Worm (Caenorhabditis elegans) whole organism, L1 larva: ENCODE data around the gene C09G9.1.

Source experiments
- C04F5.9 ChIP-seq: sonication (generic microtip); optimal IDR thresholded peaks from 2 replicates; lab custom pipeline; 2016; ENCODE audit warnings: missing genetic modification characterization, missing compliant biosample characterization
- C34B4.2 ChIP-seq: sonication (generic microtip); optimal IDR thresholded peaks from 2 replicates; lab custom pipeline; 2017; ENCODE audit warnings: mild to moderate bottlenecking, missing genetic modification characterization, missing compliant biosample characterization
- ama-1 ChIP-seq: fragments of 150-350 bp; optimal IDR thresholded peaks from 2 replicates; lab custom pipeline; 2014
- blmp-1 ChIP-seq: fragments of 150-350 bp; optimal IDR thresholded peaks from 2 replicates; lab custom pipeline; 2014; ENCODE audit warnings: missing biosample characterization, missing genetic modification characterization
- ceh-63 ChIP-seq: fragments of 200-800 bp; sonication (Bioruptor generic); optimal IDR thresholded peaks from 2 replicates; lab custom pipeline; 2018; ENCODE audit warnings: mild to moderate bottlenecking, missing genetic modification characterization, missing compliant biosample characterization
- ceh-8 ChIP-seq: fragments of 200-800 bp; sonication (Bioruptor generic); optimal IDR thresholded peaks from 2 replicates; lab custom pipeline; 2018; ENCODE audit warnings: mild to moderate bottlenecking, missing genetic modification characterization, moderate library complexity, missing compliant biosample characterization
- ceh-82 ChIP-seq, 3 experiments: fragments of 150-350 bp in 1 of 3; sonication (generic microtip) in 2 of 3; optimal IDR thresholded peaks; 2 replicates each; lab custom pipeline; 2014 to 2017; ENCODE audit warnings: missing biosample characterization in 3 of 3, missing genetic modification characterization in 3 of 3
- ces-1 ChIP-seq: fragments of 150-350 bp; optimal IDR thresholded peaks from 2 replicates; lab custom pipeline; 2014; ENCODE audit warnings: missing biosample characterization, missing genetic modification reagents, missing genetic modification characterization
- elt-3 ChIP-seq, 6 experiments: fragments of 150-350 bp in 1 of 6; sonication (generic microtip); optimal IDR thresholded peaks; 2 replicates each; lab custom pipeline; 2017 to 2018; ENCODE audit warnings: missing biosample characterization in 6 of 6, missing genetic modification characterization in 6 of 6, inconsistent platforms in 1 of 6
- fkh-4 ChIP-seq: sonication (generic microtip); optimal IDR thresholded peaks from 2 replicates; lab custom pipeline; 2016; ENCODE audit warnings: missing compliant biosample characterization, missing genetic modification characterization, borderline replicate concordance
- fkh-8 ChIP-seq: sonication (generic microtip); optimal IDR thresholded peaks from 2 replicates; lab custom pipeline; 2016; ENCODE audit warnings: mild to moderate bottlenecking, missing genetic modification characterization, missing compliant biosample characterization
- fos-1 ChIP-seq: fragments of 150-350 bp; optimal IDR thresholded peaks from 2 replicates; lab custom pipeline; 2014; ENCODE audit warnings: missing biosample characterization, missing genetic modification characterization
- hlh-17 ChIP-seq: fragments of 200-800 bp; sonication (Bioruptor generic); optimal IDR thresholded peaks from 2 replicates; lab custom pipeline; 2018; ENCODE audit warnings: missing genetic modification characterization, mild to moderate bottlenecking, missing compliant biosample characterization, moderate library complexity, borderline replicate concordance
- hpl-2 ChIP-seq: fragments of 150-350 bp; optimal IDR thresholded peaks from 2 replicates; lab custom pipeline; 2014; ENCODE audit warnings: missing biosample characterization, missing genetic modification reagents, missing genetic modification characterization
- irx-1 ChIP-seq: sonication (generic microtip); optimal IDR thresholded peaks from 2 replicates; lab custom pipeline; 2016; ENCODE audit warnings: missing genetic modification characterization, missing compliant biosample characterization
- isw-1 ChIP-seq: fragments of 200-800 bp; sonication (Bioruptor generic); IDR thresholded peaks from 2 replicates; pipeline ENCODE4 v1.3.6; 2022; ENCODE audit warnings: missing genetic modification characterization, missing compliant biosample characterization
- lin-13 ChIP-seq: fragments of 150-350 bp; optimal IDR thresholded peaks from 2 replicates; lab custom pipeline; 2014; ENCODE audit warnings: missing biosample characterization, missing genetic modification reagents, missing genetic modification characterization
- lin-14 ChIP-seq: fragments of 200-800 bp; sonication (Bioruptor generic); optimal IDR thresholded peaks from 2 replicates; lab custom pipeline; 2018; ENCODE audit warnings: mild to moderate bottlenecking, missing genetic modification characterization, moderate library complexity, missing compliant biosample characterization
- lin-15B ChIP-seq: fragments of 150-350 bp; sonication (generic microtip); optimal IDR thresholded peaks from 3 replicates; lab custom pipeline; 2014; ENCODE audit warnings: missing biosample characterization, missing genetic modification characterization
- lin-39 ChIP-seq: fragments of 150-350 bp; optimal IDR thresholded peaks from 2 replicates; lab custom pipeline; 2014; ENCODE audit warnings: missing biosample characterization, missing genetic modification reagents, missing genetic modification characterization
- lir-3 ChIP-seq: sonication (generic microtip); optimal IDR thresholded peaks from 2 replicates; lab custom pipeline; 2016; ENCODE audit warnings: mild to moderate bottlenecking, missing genetic modification characterization, moderate library complexity, missing compliant biosample characterization; ENCODE audit not compliant: poor library complexity
- lsy-2 ChIP-seq, 2 experiments: fragments of 150-350 bp; optimal IDR thresholded peaks; 2 replicates each; lab custom pipeline; 2014; ENCODE audit warnings: missing biosample characterization in 2 of 2, missing genetic modification characterization in 2 of 2
- mab-9 ChIP-seq: fragments of 200-800 bp; sonication (Bioruptor generic); IDR thresholded peaks from 2 replicates; pipeline ENCODE4 v1.3.6; 2022; ENCODE audit warnings: missing genetic modification reagents, missing genetic modification characterization, missing compliant biosample characterization
- mef-2 ChIP-seq: fragments of 150-350 bp; optimal IDR thresholded peaks from 2 replicates; lab custom pipeline; 2014; ENCODE audit warnings: missing biosample characterization, missing genetic modification characterization
- nhr-11 ChIP-seq: fragments of 150-350 bp; optimal IDR thresholded peaks from 2 replicates; lab custom pipeline; 2014; ENCODE audit warnings: missing biosample characterization, missing genetic modification characterization
- nhr-19 ChIP-seq: fragments of 200-800 bp; sonication (Bioruptor generic); conservative IDR thresholded peaks from 2 replicates; pipeline ENCODE4 v1.3.6; 2022; ENCODE audit warnings: missing genetic modification characterization, missing compliant biosample characterization
- nhr-237 ChIP-seq: fragments of 150-350 bp; optimal IDR thresholded peaks from 2 replicates; lab custom pipeline; 2014; ENCODE audit warnings: missing biosample characterization, missing genetic modification characterization
- nhr-47 ChIP-seq: sonication (generic microtip); optimal IDR thresholded peaks from 2 replicates; lab custom pipeline; 2016; ENCODE audit warnings: mild to moderate bottlenecking, missing genetic modification characterization, moderate library complexity, missing compliant biosample characterization
- nhr-71 ChIP-seq: sonication (generic microtip); optimal IDR thresholded peaks from 2 replicates; lab custom pipeline; 2016; ENCODE audit warnings: mild to moderate bottlenecking, missing genetic modification characterization, moderate library complexity, missing compliant biosample characterization
- nhr-84 ChIP-seq: sonication (generic microtip); optimal IDR thresholded peaks from 2 replicates; lab custom pipeline; 2017; ENCODE audit warnings: missing biosample characterization, missing genetic modification characterization
- nhr-85 ChIP-seq: sonication (generic microtip); peaks from one replicate; lab custom pipeline; 2016; ENCODE audit warnings: missing genetic modification characterization, inconsistent platforms, missing compliant biosample characterization
- nhr-90 ChIP-seq: sonication (generic microtip); optimal IDR thresholded peaks from 2 replicates; lab custom pipeline; 2016; ENCODE audit warnings: mild to moderate bottlenecking, missing genetic modification characterization, missing compliant biosample characterization; ENCODE audit not compliant: poor library complexity
- pag-3 ChIP-seq: sonication (generic microtip); optimal IDR thresholded peaks from 2 replicates; lab custom pipeline; 2017; ENCODE audit warnings: missing genetic modification characterization, mild to moderate bottlenecking, missing compliant biosample characterization, antibody characterized with exemption, borderline replicate concordance; ENCODE audit not compliant: insufficient read depth
- rnt-1 ChIP-seq: sonication (generic microtip); optimal IDR thresholded peaks from 2 replicates; lab custom pipeline; 2016; ENCODE audit warnings: mild to moderate bottlenecking, missing genetic modification characterization, moderate library complexity, missing compliant biosample characterization
- skn-1 ChIP-seq: fragments of 150-350 bp; optimal IDR thresholded peaks from 2 replicates; lab custom pipeline; 2014; ENCODE audit warnings: missing biosample characterization, missing genetic modification characterization
- snu-23 ChIP-seq: sonication (generic microtip); optimal IDR thresholded peaks from 2 replicates; lab custom pipeline; 2016; ENCODE audit warnings: missing genetic modification characterization, missing compliant biosample characterization
- sptf-1 ChIP-seq: fragments of 150-350 bp; optimal IDR thresholded peaks from 2 replicates; lab custom pipeline; 2014; ENCODE audit warnings: missing biosample characterization, missing genetic modification characterization
- sup-37 ChIP-seq: fragments of 200-800 bp; sonication (Bioruptor generic); optimal IDR thresholded peaks from 2 replicates; lab custom pipeline; 2018; ENCODE audit warnings: mild to moderate bottlenecking, missing genetic modification characterization, missing compliant biosample characterization
- swsn-7 ChIP-seq: sonication (generic microtip); optimal IDR thresholded peaks from 2 replicates; lab custom pipeline; 2016; ENCODE audit warnings: missing genetic modification characterization, missing compliant biosample characterization
- unc-130 ChIP-seq: fragments of 150-350 bp; optimal IDR thresholded peaks from 2 replicates; lab custom pipeline; 2017; ENCODE audit warnings: missing biosample characterization, missing genetic modification characterization, inconsistent platforms
- unc-30 ChIP-seq: sonication (generic microtip); optimal IDR thresholded peaks from 2 replicates; lab custom pipeline; 2017; ENCODE audit warnings: missing biosample characterization, missing genetic modification characterization
- unc-62 ChIP-seq: fragments of 150-350 bp; optimal IDR thresholded peaks from 2 replicates; lab custom pipeline; 2014; ENCODE audit warnings: missing biosample characterization, missing genetic modification reagents, missing genetic modification characterization
- unc-86 ChIP-seq: sonication (generic microtip); optimal IDR thresholded peaks from 2 replicates; lab custom pipeline; 2016; ENCODE audit warnings: missing genetic modification characterization, missing compliant biosample characterization
- vab-15 ChIP-seq: sonication (generic microtip); optimal IDR thresholded peaks from 2 replicates; lab custom pipeline; 2017; ENCODE audit warnings: missing genotype, mild to moderate bottlenecking, missing genetic modification characterization, missing compliant biosample characterization
- xbp-1 ChIP-seq: sonication (generic microtip); optimal IDR thresholded peaks from 2 replicates; lab custom pipeline; 2016; ENCODE audit warnings: missing genetic modification characterization, missing compliant biosample characterization
- zag-1 ChIP-seq: fragments of 150-350 bp; optimal IDR thresholded peaks from 2 replicates; lab custom pipeline; 2014; ENCODE audit warnings: missing biosample characterization, missing genetic modification characterization
- zip-4 ChIP-seq: fragments of 200-800 bp; sonication (Bioruptor generic); optimal IDR thresholded peaks from 2 replicates; lab custom pipeline; 2018; ENCODE audit warnings: mild to moderate bottlenecking, missing genetic modification characterization, moderate library complexity, missing compliant biosample characterization
- ztf-11 ChIP-seq, 2 experiments: sonication (generic microtip); optimal IDR thresholded peaks; 2 replicates each; lab custom pipeline; 2016 to 2017; ENCODE audit warnings: missing genetic modification characterization in 2 of 2, missing biosample characterization in 1 of 2, missing compliant biosample characterization in 1 of 2
- ztf-4 ChIP-seq: fragments of 150-350 bp; optimal IDR thresholded peaks from 2 replicates; lab custom pipeline; 2014; ENCODE audit warnings: missing biosample characterization, missing genetic modification characterization

C09G9.1 gene

DNA sequence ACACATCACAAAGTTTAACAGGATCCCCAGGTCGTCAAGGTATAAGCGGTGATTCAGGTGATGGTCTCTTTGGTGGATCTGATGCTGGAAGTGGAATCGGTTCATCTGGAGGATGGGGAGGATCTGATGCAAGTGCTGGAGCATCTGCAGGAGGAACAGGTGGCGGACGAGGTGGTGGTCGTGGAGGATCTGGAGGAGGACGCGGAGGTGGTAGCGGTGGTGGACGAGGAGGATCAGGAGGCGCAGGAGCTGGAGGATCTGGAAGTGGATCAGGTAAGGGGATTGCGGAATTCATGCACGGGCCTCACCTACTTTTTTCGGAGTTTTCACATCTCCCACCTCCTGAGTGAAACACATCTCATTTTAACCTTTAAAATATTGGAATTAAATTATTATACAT is 48.7 kb downstream of the C09G9.1 start:
- TF ChIP-seq zag-1 (tag; lab: Kevin White, UChicago) (no peak), mef-2 (tag; lab: Kevin White, UChicago) (no peak), rnt-1 (tag; lab: Kevin White, UChicago) (no peak), swsn-7 (no peak), C04F5.9 (no peak), nhr-90 (no peak), hlh-17 (GFP tag; lab: Kevin White, UChicago) (no peak)
- TF ChIP-seq, all 84 proteins: peak for 0

DNA sequence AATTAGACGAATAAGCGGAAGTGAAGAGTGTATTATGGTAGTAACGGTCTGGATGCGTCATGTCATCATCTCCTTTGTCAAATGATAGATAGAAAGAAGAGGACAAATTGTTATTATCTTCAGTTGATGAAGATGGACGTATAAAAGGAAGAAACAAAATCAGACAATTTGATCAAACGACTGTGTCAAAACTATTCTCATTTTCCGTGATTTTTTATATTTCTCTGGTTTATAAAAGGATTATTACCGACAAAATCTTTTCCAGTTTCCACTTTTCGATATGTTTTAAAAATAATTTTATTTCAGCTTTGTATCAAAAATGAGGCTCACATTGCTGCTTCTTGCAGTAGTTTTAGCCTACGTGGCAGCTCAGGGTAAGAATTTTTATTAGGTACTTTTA is 49.3 kb downstream of the C09G9.1 start, which contains the start of gene grsp-2:
grsp-2 (plus strand) TSS at position 301 of the 400 bp plus-strand sequence.
- TF ChIP-seq nhr-85 (tag; lab: Kevin White, UChicago), result peak; percentile 71
- TF ChIP-seq nhr-71, result peak; percentile 5
- no peak for TF ChIP-seq sptf-1 (tag; lab: Kevin White, UChicago)
- TF ChIP-seq elt-3 (tag; optimal IDR thresholded peaks at IDR 0.05; lab: Kevin White, UChicago), result peak in 1 of 6 experiments; percentile 1
- TF ChIP-seq nhr-11, result no peak
- TF ChIP-seq blmp-1 (tag; lab: Kevin White, UChicago), result peak; percentile 11
- no peak for TF ChIP-seq ceh-8 (GFP tag; lab: Kevin White, UChicago)
- peak; percentile 2 for TF ChIP-seq snu-23

ce11 chrIV:8815162-8815561 is 50.1 kb downstream of the C09G9.1 start:
- TF ChIP-seq xbp-1 (tag; lab: Kevin White, UChicago), result no peak
- no peak for TF ChIP-seq unc-86 (tag; lab: Kevin White, UChicago)
- TF ChIP-seq rnt-1 (tag; lab: Kevin White, UChicago), result no peak
- no peak for TF ChIP-seq lin-15B (tag; lab: Kevin White, UChicago)
- TF ChIP-seq nhr-19 (GFP tag; lab: Robert Waterston, UW), result no peak
- no peak for TF ChIP-seq unc-30 (tag; lab: Kevin White, UChicago)
- no peak for TF ChIP-seq ztf-11 (tag; optimal IDR thresholded peaks at IDR 0.05; lab: Kevin White, UChicago)
- no peak for TF ChIP-seq fos-1
- no peak for TF ChIP-seq lir-3 (tag; lab: Kevin White, UChicago)
- peak; percentile 84 for TF ChIP-seq nhr-85 (tag; lab: Kevin White, UChicago)
- TF ChIP-seq nhr-84 (tag; lab: Kevin White, UChicago), result no peak
- peak; percentile 64 for TF ChIP-seq lin-14 (GFP tag; lab: Kevin White, UChicago)
- TF ChIP-seq unc-130, result no peak
- TF ChIP-seq pag-3 (tag; lab: Kevin White, UChicago), result no peak
- no peak for TF ChIP-seq lin-39 (tag; lab: Kevin White, UChicago)
- TF ChIP-seq zip-4 (GFP tag; lab: Kevin White, UChicago), result no peak
- TF ChIP-seq blmp-1 (tag; lab: Kevin White, UChicago), result peak; percentile 63
- no peak for TF ChIP-seq fkh-8
- no peak for TF ChIP-seq ceh-63 (GFP tag; lab: Kevin White, UChicago)
- TF ChIP-seq ama-1, result no peak
- TF ChIP-seq nhr-90, result peak; percentile 13
- peak in 1 of 2 experiments; percentile 31 for TF ChIP-seq lsy-2 (tag; optimal IDR thresholded peaks at IDR 0.05; lab: Kevin White, UChicago)
- TF ChIP-seq nhr-47 (tag; lab: Kevin White, UChicago), result no peak
- TF ChIP-seq ztf-4 (tag; lab: Kevin White, UChicago), result no peak
- no peak for TF ChIP-seq zag-1 (tag; lab: Kevin White, UChicago)
- TF ChIP-seq isw-1 (GFP tag; lab: Robert Waterston, UW), result no peak
- TF ChIP-seq hpl-2 (GFP tag; lab: Kevin White, UChicago), result no peak
- no peak for TF ChIP-seq lin-13
- TF ChIP-seq unc-62, result no peak
- TF ChIP-seq sup-37 (GFP tag; lab: Kevin White, UChicago), result no peak
- TF ChIP-seq skn-1 (tag; lab: Kevin White, UChicago), result no peak
- TF ChIP-seq C34B4.2 (tag; lab: Kevin White, UChicago), result no peak
- TF ChIP-seq fkh-4 (tag; lab: Kevin White, UChicago), result no peak
- no peak for TF ChIP-seq hlh-17 (GFP tag; lab: Kevin White, UChicago)
- no peak for TF ChIP-seq ces-1 (GFP tag; lab: Kevin White, UChicago)
- no peak for TF ChIP-seq vab-15
- no peak for TF ChIP-seq mab-9 (GFP tag; lab: Robert Waterston, UW)
- TF ChIP-seq sptf-1 (tag; lab: Kevin White, UChicago), result no peak
- no peak for TF ChIP-seq irx-1 (tag; lab: Kevin White, UChicago)
- TF ChIP-seq ceh-82 (tag; optimal IDR thresholded peaks at IDR 0.05; lab: Kevin White, UChicago), result no peak
- peak; percentile 51 for TF ChIP-seq snu-23
- no peak for TF ChIP-seq nhr-237 (tag; lab: Kevin White, UChicago)
